Worm (Caenorhabditis elegans): ENCODE results near the gene Y49E10.18.

ce11 chrIII:12470589-12470988, 24.7 kb upstream of the Y49E10.18 start:
- TF ChIP-seq klf-2 (GFP tag; conservative IDR thresholded peaks at IDR 0.05), result no peak
- TF ChIP-seq T22C8.4 (GFP tag; IDR thresholded peaks at IDR 0.05), result no peak
- TF ChIP-seq ref-1 (GFP tag; conservative IDR thresholded peaks at IDR 0.05), result no peak
